Worm (Caenorhabditis elegans): Measurements from ENCODE around the gene clec-126.

ce11 chrII:3560592-3560991, 41.3 kb downstream of the clec-126 start, which contains the start of gene W10G11.1:
- TF ChIP-seq D2030.7 (GFP tag; IDR thresholded peaks at IDR 0.05) (no peak), snpc-3.4 (tag; optimal IDR thresholded peaks at IDR 0.05) (no peak), nfya-1 (tag; optimal IDR thresholded peaks at IDR 0.05; ENCODE audit: borderline replicate concordance, insufficient read depth) (no peak), T26A5.8 (tag; optimal IDR thresholded peaks at IDR 0.05) (no peak), snpc-4 (GFP tag; optimal IDR thresholded peaks at IDR 0.05) (no peak), snpc-4 (tag; optimal IDR thresholded peaks at IDR 0.05) (no peak), attf-3 (GFP tag; conservative IDR thresholded peaks at IDR 0.05) (no peak), F52B5.7 (tag; optimal IDR thresholded peaks at IDR 0.05) (no peak), lag-1 (GFP tag; IDR thresholded peaks at IDR 0.05) (no peak), hlh-12 (tag; optimal IDR thresholded peaks at IDR 0.05) (no peak), ccch-3 (GFP tag; optimal IDR thresholded peaks at IDR 0.05) (no peak)
